Worm (Caenorhabditis elegans): ENCODE measurements around the gene AH6.3.

AH6.3 gene

ce11 chrII:9493242-9494058, 25.4 kb upstream of the AH6.3 start (continued):
- TF ChIP-seq tra-1 (GFP tag; IDR thresholded peaks at IDR 0.05) (0 out of 2 replicates have a peak, but pooled peaks have one; percentile 61), daf-16 (GFP tag; optimal IDR thresholded peaks at IDR 0.05) (no peak), daf-16 (tag; optimal IDR thresholded peaks at IDR 0.05) (no peak), nhr-111 (GFP tag; optimal IDR thresholded peaks at IDR 0.05) (no peak), gei-8 (GFP tag; optimal IDR thresholded peaks at IDR 0.05) (peak; percentile 5), unc-62 (GFP tag; optimal IDR thresholded peaks at IDR 0.05 in 1 of 2) (peak in 1 of 2 experiments; percentile 59), unc-62 (tag; optimal IDR thresholded peaks at IDR 0.05) (no peak), F26F4.8 (GFP tag; conservative IDR thresholded peaks at IDR 0.05) (no peak), lim-7 (GFP tag; IDR thresholded peaks at IDR 0.05) (no peak), ama-1 (optimal IDR thresholded peaks at IDR 0.05) (no peak), fos-1 (tag; optimal IDR thresholded peaks at IDR 0.05) (no peak), zip-2 (tag; optimal IDR thresholded peaks at IDR 0.05) (no peak), F49E8.2 (tag; optimal IDR thresholded peaks at IDR 0.05; ENCODE audit: borderline replicate concordance) (no peak), Y48G9A.11 (GFP tag; IDR thresholded peaks at IDR 0.05) (no peak), skn-1 (tag; optimal IDR thresholded peaks at IDR 0.05) (no peak), ces-1 (GFP tag; optimal IDR thresholded peaks at IDR 0.05) (no peak), hif-1 (tag; optimal IDR thresholded peaks at IDR 0.05) (no peak), madf-9 (GFP tag; conservative IDR thresholded peaks at IDR 0.05) (no peak), vab-7 (GFP tag; IDR thresholded peaks at IDR 0.05) (no peak), cey-2 (tag; optimal IDR thresholded peaks at IDR 0.05; ENCODE audit: borderline replicate concordance, insufficient read depth) (no peak), attf-4 (tag; optimal IDR thresholded peaks at IDR 0.05) (no peak), nhr-28 (tag; optimal IDR thresholded peaks at IDR 0.05) (peak; percentile 31), egl-27 (tag; optimal IDR thresholded peaks at IDR 0.05) (no peak), zfp-2 (tag; optimal IDR thresholded peaks at IDR 0.05) (no peak), Y75B8A.6 (GFP tag; IDR thresholded peaks at IDR 0.05) (no peak), pha-4 (GFP tag; IDR thresholded peaks at IDR 0.05) (no peak), pha-4 (tag; optimal IDR thresholded peaks at IDR 0.05) (no peak), ceh-32 (tag; optimal IDR thresholded peaks at IDR 0.05; ENCODE audit: poor library complexity) (no peak), ztf-7 (tag; optimal IDR thresholded peaks at IDR 0.05) (no peak), ztf-11 (tag; optimal IDR thresholded peaks at IDR 0.05) (no peak), fkh-10 (GFP tag; optimal IDR thresholded peaks at IDR 0.05) (no peak), aha-1 (tag) (peak; percentile 93)

ce11 chrII:9497309-9497708, 21.5 kb upstream of the AH6.3 start:
- TF ChIP-seq snpc-4 (tag; optimal IDR thresholded peaks at IDR 0.05) (no peak), lin-29 (GFP tag; IDR thresholded peaks at IDR 0.05) (no peak), ctbp-1 (GFP tag; IDR thresholded peaks at IDR 0.05) (peak; percentile 52; the same call in 1 of the 2 replicates), ces-1 (GFP tag; optimal IDR thresholded peaks at IDR 0.05) (no peak), mep-1 (tag; optimal IDR thresholded peaks at IDR 0.05) (peak; percentile 25), lsy-2 (tag; optimal IDR thresholded peaks at IDR 0.05) (peak in 1 of 2 experiments; percentile 14)

DNA sequence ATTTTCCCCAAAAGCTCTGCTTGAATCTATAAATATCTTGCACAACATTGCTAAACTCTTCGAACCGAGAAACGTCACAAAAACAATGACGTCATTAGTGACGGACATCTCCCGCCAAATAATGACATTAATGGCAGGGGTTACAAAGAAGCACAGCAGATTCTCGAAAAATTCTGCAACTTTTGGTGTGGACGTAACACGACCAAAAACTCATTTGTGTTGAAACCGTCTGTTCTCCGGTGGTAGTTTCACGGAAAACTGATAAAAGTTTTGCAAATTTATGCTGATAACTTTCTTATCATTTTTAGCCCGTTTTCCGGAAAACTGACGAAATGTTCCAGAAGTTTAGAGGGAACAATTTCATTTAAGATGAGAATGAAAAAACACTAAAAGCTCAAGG, 20.3 kb upstream of the AH6.3 start:
- peak; percentile 60 for TF ChIP-seq hlh-11 (tag; optimal IDR thresholded peaks at IDR 0.05)
- no peak for TF ChIP-seq lin-38 (GFP tag; IDR thresholded peaks at IDR 0.05)
- no peak for TF ChIP-seq nhr-25 (tag; optimal IDR thresholded peaks at IDR 0.05; ENCODE audit: borderline replicate concordance, insufficient read depth)
- TF ChIP-seq nhr-42 (GFP tag; IDR thresholded peaks at IDR 0.05): no peak
- TF ChIP-seq nhr-28 (tag; optimal IDR thresholded peaks at IDR 0.05): peak; percentile 45
- TF ChIP-seq madf-9 (GFP tag; conservative IDR thresholded peaks at IDR 0.05): no peak
- no peak for TF ChIP-seq fos-1 (tag; optimal IDR thresholded peaks at IDR 0.05)
- TF ChIP-seq php-3 (GFP tag; IDR thresholded peaks at IDR 0.05): 0 out of 2 replicates have a peak, but pooled peaks have one; percentile 13
- no peak for TF ChIP-seq ceh-82 (tag; optimal IDR thresholded peaks at IDR 0.05)
- no peak for TF ChIP-seq spr-3 (GFP tag; optimal IDR thresholded peaks at IDR 0.05)
- no peak for TF ChIP-seq egl-43 (GFP tag; IDR thresholded peaks at IDR 0.05)
- TF ChIP-seq lin-15B (tag; optimal IDR thresholded peaks at IDR 0.05): no peak
- TF ChIP-seq egl-27 (tag; optimal IDR thresholded peaks at IDR 0.05): no peak
- TF ChIP-seq lsy-2 (tag; optimal IDR thresholded peaks at IDR 0.05): peak in 1 of 2 experiments; percentile 15
- no peak for TF ChIP-seq F10B5.3 (tag; optimal IDR thresholded peaks at IDR 0.05)
- TF ChIP-seq snpc-1.2 (GFP tag; IDR thresholded peaks at IDR 0.05): no peak
- TF ChIP-seq unc-62 (GFP tag; optimal IDR thresholded peaks at IDR 0.05 in 1 of 2): no peak
- no peak for TF ChIP-seq unc-62 (tag; optimal IDR thresholded peaks at IDR 0.05)

Data from whole organism, L4 larva.